Worm (Caenorhabditis elegans): ENCODE data around the gene szy-20.

szy-20 gene

ce11 chrII:8933693-8934432 lies 35.3 kb downstream of the szy-20 start, which contains the start of gene T21B10.3:
Gene T21B10.3 (plus strand): TSS chrII:8934382.
- no peak for TF ChIP-seq mab-5 (tag; optimal IDR thresholded peaks at IDR 0.05)
- no peak for TF ChIP-seq M03D4.4 (tag; optimal IDR thresholded peaks at IDR 0.05)
- no peak for TF ChIP-seq ces-1 (GFP tag; optimal IDR thresholded peaks at IDR 0.05)
- no peak for TF ChIP-seq nhr-2 (tag; optimal IDR thresholded peaks at IDR 0.05)
- TF ChIP-seq lsy-2 (tag; optimal IDR thresholded peaks at IDR 0.05), result no peak
- TF ChIP-seq pha-4 (tag; optimal IDR thresholded peaks at IDR 0.05), result no peak
- TF ChIP-seq drap-1 (GFP tag; optimal IDR thresholded peaks at IDR 0.05), result no peak
- TF ChIP-seq tbx-8 (GFP tag; optimal IDR thresholded peaks at IDR 0.05), result no peak
- TF ChIP-seq sptf-1 (tag; optimal IDR thresholded peaks at IDR 0.05), result no peak
- no peak for TF ChIP-seq unc-120 (tag; optimal IDR thresholded peaks at IDR 0.05; ENCODE audit: poor library complexity, severe bottlenecking)
- TF ChIP-seq zip-8 (tag; optimal IDR thresholded peaks at IDR 0.05), result no peak
- no peak for TF ChIP-seq ceh-39 (tag; optimal IDR thresholded peaks at IDR 0.05)
- TF ChIP-seq mep-1 (tag; optimal IDR thresholded peaks at IDR 0.05), result no peak
- TF ChIP-seq unc-62 (GFP tag; optimal IDR thresholded peaks at IDR 0.05), result no peak
- TF ChIP-seq ham-2 (GFP tag; optimal IDR thresholded peaks at IDR 0.05), result no peak
- no peak for TF ChIP-seq ceh-83 (GFP tag; optimal IDR thresholded peaks at IDR 0.05)
- TF ChIP-seq elt-3 (tag; optimal IDR thresholded peaks at IDR 0.05), result no peak
- no peak for TF ChIP-seq lin-32 (GFP tag; optimal IDR thresholded peaks at IDR 0.05)
- TF ChIP-seq flh-1 (GFP tag; optimal IDR thresholded peaks at IDR 0.05), result no peak

- TF ChIP-seq snpc-4 (tag; optimal IDR thresholded peaks at IDR 0.05) (no peak), nhr-2 (tag; optimal IDR thresholded peaks at IDR 0.05) (no peak), ceh-43 (GFP tag; optimal IDR thresholded peaks at IDR 0.05) (no peak), ztf-11 (tag; optimal IDR thresholded peaks at IDR 0.05) (no peak), lsy-2 (tag; optimal IDR thresholded peaks at IDR 0.05) (no peak), ham-2 (GFP tag; optimal IDR thresholded peaks at IDR 0.05) (no peak), unc-39 (tag; optimal IDR thresholded peaks at IDR 0.05) (no peak), elt-1 (tag; optimal IDR thresholded peaks at IDR 0.05; ENCODE audit: borderline replicate concordance, insufficient read depth) (no peak), ces-1 (GFP tag; optimal IDR thresholded peaks at IDR 0.05) (no peak), cnd-1 (tag; optimal IDR thresholded peaks at IDR 0.05) (no peak), drap-1 (GFP tag; optimal IDR thresholded peaks at IDR 0.05) (no peak), flh-1 (GFP tag; optimal IDR thresholded peaks at IDR 0.05) (no peak), sem-2 (GFP tag; optimal IDR thresholded peaks at IDR 0.05) (no peak), zip-8 (tag; optimal IDR thresholded peaks at IDR 0.05) (no peak), nhr-12 (tag; optimal IDR thresholded peaks at IDR 0.05) (no peak), mls-2 (tag; optimal IDR thresholded peaks at IDR 0.05) (no peak), unc-62 (GFP tag; optimal IDR thresholded peaks at IDR 0.05) (no peak)
These were observed 36.7 kb downstream of the szy-20 start for ce11 chrII:8932392-8932791.

- TF ChIP-seq elt-1 (tag; optimal IDR thresholded peaks at IDR 0.05; ENCODE audit: borderline replicate concordance, insufficient read depth), result no peak
- TF ChIP-seq pha-4 (tag; optimal IDR thresholded peaks at IDR 0.05), result no peak
These were observed 37.6 kb downstream of the szy-20 start for ce11 chrII:8931405-8932149.

ce11 chrII:8930763-8931162 lies 38.4 kb downstream of the szy-20 start, which contains the start of gene enol-1:
Gene enol-1 (plus strand): TSS chrII:8930997.
- TF ChIP-seq hlh-1 (tag; optimal IDR thresholded peaks at IDR 0.05), result no peak
- TF ChIP-seq flh-1 (GFP tag; optimal IDR thresholded peaks at IDR 0.05), result no peak
- no peak for TF ChIP-seq elt-1 (tag; optimal IDR thresholded peaks at IDR 0.05; ENCODE audit: borderline replicate concordance, insufficient read depth)
- no peak for TF ChIP-seq unc-120 (tag; optimal IDR thresholded peaks at IDR 0.05; ENCODE audit: poor library complexity, severe bottlenecking)
- no peak for TF ChIP-seq cnd-1 (tag; optimal IDR thresholded peaks at IDR 0.05)
- no peak for TF ChIP-seq lsy-2 (tag; optimal IDR thresholded peaks at IDR 0.05)
- TF ChIP-seq unc-62 (GFP tag; optimal IDR thresholded peaks at IDR 0.05), result no peak
- no peak for TF ChIP-seq nhr-2 (tag; optimal IDR thresholded peaks at IDR 0.05)
- TF ChIP-seq nhr-237 (tag; optimal IDR thresholded peaks at IDR 0.05), result no peak
- no peak for TF ChIP-seq ceh-83 (GFP tag; optimal IDR thresholded peaks at IDR 0.05)
